Worm (Caenorhabditis elegans) whole organism, late embryonic: ENCODE results near the gene T04C12.1.

Experiments used
- F13H6.1 ChIP-seq: sonication (generic microtip); optimal IDR thresholded peaks from 2 replicates; lab custom pipeline; 2016; ENCODE audit warnings: missing genetic modification characterization, missing compliant biosample characterization
- ahr-1 ChIP-seq: sonication (generic microtip); optimal IDR thresholded peaks from 2 replicates; lab custom pipeline; 2016; ENCODE audit warnings: missing genetic modification characterization, missing compliant biosample characterization
- ama-1 ChIP-seq: fragments of 150-350 bp; optimal IDR thresholded peaks from 2 replicates; lab custom pipeline; 2014
- ceh-48 ChIP-seq: sonication (generic microtip); optimal IDR thresholded peaks from 2 replicates; lab custom pipeline; 2016; ENCODE audit warnings: missing genetic modification characterization, inconsistent platforms, missing compliant biosample characterization
- ceh-9 ChIP-seq: sonication (generic microtip); optimal IDR thresholded peaks from 2 replicates; lab custom pipeline; 2016; ENCODE audit warnings: mild to moderate bottlenecking, missing genetic modification characterization, inconsistent platforms, missing compliant biosample characterization
- gmeb-2 ChIP-seq: sonication (generic microtip); optimal IDR thresholded peaks from 2 replicates; lab custom pipeline; 2016; ENCODE audit warnings: missing genetic modification characterization, inconsistent platforms, missing compliant biosample characterization
- hlh-15 ChIP-seq: sonication (generic microtip); optimal IDR thresholded peaks from 2 replicates; lab custom pipeline; 2016; ENCODE audit warnings: missing genetic modification characterization, missing compliant biosample characterization
- hlh-8 ChIP-seq: sonication (generic microtip); optimal IDR thresholded peaks from 2 replicates; lab custom pipeline; 2016; ENCODE audit warnings: missing genotype, missing genetic modification characterization, missing compliant biosample characterization
- pag-3 ChIP-seq: sonication (generic microtip); optimal IDR thresholded peaks from 2 replicates; lab custom pipeline; 2016; ENCODE audit warnings: missing compliant biosample characterization, missing genetic modification characterization, borderline replicate concordance
- tbx-2 ChIP-seq: sonication (generic microtip); optimal IDR thresholded peaks from 2 replicates; lab custom pipeline; 2016; ENCODE audit warnings: missing genetic modification characterization, missing compliant biosample characterization

DNA sequence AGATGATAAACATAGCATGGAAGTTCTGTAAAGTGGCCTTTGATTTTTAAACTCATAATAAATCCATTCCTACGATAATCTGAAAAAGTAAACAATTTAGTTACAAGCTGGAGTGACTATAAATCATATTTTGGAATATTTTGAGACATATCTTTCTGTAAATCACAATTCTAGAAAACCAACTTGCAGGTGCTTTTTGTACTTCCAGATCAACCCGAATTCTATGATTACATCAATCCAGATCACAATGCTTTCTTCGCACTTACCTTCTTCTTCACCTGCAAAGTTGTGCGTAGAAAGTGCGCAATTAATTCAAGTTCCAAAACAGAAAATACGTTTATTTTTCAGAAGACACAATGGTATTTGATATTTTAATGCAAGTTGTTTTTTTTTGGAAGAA, 44.3 kb downstream of the T04C12.1 start:
- TF ChIP-seq tbx-2 (tag; lab: Kevin White, UChicago): no peak
- no peak for TF ChIP-seq ama-1 (lab: Kevin White, UChicago)
- TF ChIP-seq ahr-1: no peak
- TF ChIP-seq gmeb-2: no peak
- no peak for TF ChIP-seq F13H6.1 (tag; lab: Kevin White, UChicago)
- no peak for TF ChIP-seq ceh-48 (tag; lab: Kevin White, UChicago)
- no peak for TF ChIP-seq hlh-8 (tag; lab: Kevin White, UChicago)
- no peak for TF ChIP-seq pag-3 (tag; lab: Kevin White, UChicago)
- TF ChIP-seq hlh-15 (tag; lab: Kevin White, UChicago): no peak
- TF ChIP-seq ceh-9 (tag; lab: Kevin White, UChicago): no peak
